Worm (Caenorhabditis elegans) whole organism, L4 larva: ENCODE measurements around the gene art-1.
A peak's percentile ranks its signal among the peaks of the same experiment; 100 is the strongest.

ENCODE experiments used
- F49E8.2 ChIP-seq: sonication (generic microtip); optimal IDR thresholded peaks from 2 replicates; lab custom pipeline; 2016; ENCODE audit warnings: missing compliant biosample characterization, mild to moderate bottlenecking, missing genetic modification characterization, borderline replicate concordance
- aha-1 ChIP-seq: fragments of 150-350 bp; peaks from one replicate; lab custom pipeline; 2014; ENCODE audit warnings: missing biosample characterization, missing genetic modification characterization
- ama-1 ChIP-seq: fragments of 150-350 bp; optimal IDR thresholded peaks from 2 replicates; lab custom pipeline; 2014; ENCODE audit warnings: inconsistent platforms, mixed read lengths
- arid-1 ChIP-seq: fragments of 200-800 bp; sonication (Bioruptor generic); conservative IDR thresholded peaks from 2 replicates; pipeline ENCODE4 v1.3.6; 2022; ENCODE audit warnings: missing genetic modification reagents, missing genetic modification characterization, missing compliant biosample characterization
- ceh-28 ChIP-seq: fragments of 150-350 bp; optimal IDR thresholded peaks from 2 replicates; lab custom pipeline; 2014; ENCODE audit warnings: missing biosample characterization, missing genetic modification reagents, missing genetic modification characterization
- lin-15B ChIP-seq: fragments of 150-350 bp; sonication (generic microtip); optimal IDR thresholded peaks from 3 replicates; lab custom pipeline; 2014; ENCODE audit warnings: missing biosample characterization, missing genetic modification characterization
- mdl-1 ChIP-seq, 2 experiments: fragments of 150-350 bp in 1 of 2; sonication (generic microtip) in 1 of 2; optimal IDR thresholded peaks; 2 replicates each; lab custom pipeline; 2014 to 2017; ENCODE audit warnings: missing biosample characterization in 2 of 2, missing genetic modification characterization in 2 of 2
- mep-1 ChIP-seq: fragments of 150-350 bp; sonication (generic microtip); optimal IDR thresholded peaks from 3 replicates; lab custom pipeline; 2014; ENCODE audit warnings: missing biosample characterization, missing genetic modification characterization
- mxl-3 ChIP-seq: fragments of 200-800 bp; sonication (Bioruptor generic); optimal IDR thresholded peaks from 2 replicates; lab custom pipeline; 2018; ENCODE audit warnings: mild to moderate bottlenecking, missing genetic modification characterization, missing compliant biosample characterization
- nhr-10 ChIP-seq: fragments of 150-350 bp; optimal IDR thresholded peaks from 2 replicates; lab custom pipeline; 2014; ENCODE audit warnings: missing biosample characterization, missing genetic modification characterization
- nhr-237 ChIP-seq: sonication (generic microtip); optimal IDR thresholded peaks from 2 replicates; lab custom pipeline; 2017; ENCODE audit warnings: missing biosample characterization, missing genetic modification characterization
- unc-130 ChIP-seq: sonication (generic microtip); optimal IDR thresholded peaks from 2 replicates; lab custom pipeline; 2016; ENCODE audit warnings: missing genetic modification reagents, missing genetic modification characterization, missing compliant biosample characterization
- unc-62 ChIP-seq, 3 experiments: fragments of 150-350 bp in 1 of 3; sonication (generic microtip); optimal IDR thresholded peaks in 2 of 3; peaks in 1 of 3; 1 replicate in 1 of 3; 2 replicates in 2 of 3; lab custom pipeline; 2014 to 2017; ENCODE audit warnings: missing biosample characterization in 3 of 3, missing genetic modification characterization in 3 of 3, missing genetic modification reagents in 3 of 3, missing genotype in 1 of 3

DNA sequence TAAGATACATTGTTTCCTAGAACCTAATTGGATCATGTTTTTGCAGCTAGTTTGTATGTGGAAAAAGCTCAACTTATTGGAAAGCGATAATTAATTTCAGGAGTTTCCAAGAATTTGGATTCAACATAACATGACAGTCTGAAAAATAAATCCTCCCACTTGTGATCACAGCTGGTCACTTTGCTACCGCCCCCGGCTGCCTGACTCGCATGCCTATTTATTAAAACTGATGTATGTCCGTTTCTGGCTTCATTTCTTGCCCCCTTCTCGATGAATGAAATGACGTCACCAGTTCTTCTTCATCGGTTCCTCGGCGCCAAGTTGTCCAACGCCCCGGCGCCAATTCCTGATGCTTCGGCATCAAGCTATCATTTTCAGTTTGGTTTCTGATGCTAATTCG is 45.0 kb downstream of the art-1 start:
- TF ChIP-seq arid-1 (GFP tag; lab: Robert Waterston, UW) (no peak), mdl-1 (tag; optimal IDR thresholded peaks at IDR 0.05; lab: Kevin White, UChicago) (no peak), unc-130 (GFP tag; lab: Kevin White, UChicago) (no peak), F49E8.2 (tag; lab: Kevin White, UChicago) (no peak), nhr-237 (tag; lab: Kevin White, UChicago) (no peak), mep-1 (no peak), aha-1 (peak; percentile 93), ceh-28 (tag; lab: Kevin White, UChicago) (no peak), nhr-10 (tag; lab: Kevin White, UChicago) (no peak), ama-1 (lab: Kevin White, UChicago) (no peak), unc-62 (GFP tag; optimal IDR thresholded peaks at IDR 0.05 in 1 of 2; lab: Kevin White, UChicago) (no peak), unc-62 (tag; optimal IDR thresholded peaks at IDR 0.05; lab: Kevin White, UChicago) (no peak), lin-15B (no peak), mxl-3 (GFP tag; lab: Kevin White, UChicago) (no peak)
